Fruit fly (Drosophila melanogaster) whole organism: ENCODE measurements around the gene CG2975.

Experiments used
- CG8478 ChIP-seq: fragments of >200 bp; optimal IDR thresholded peaks from 2 replicates; lab custom pipeline; 2018; ENCODE audit warnings: inconsistent platforms
- Dll ChIP-seq: fragments of >200 bp; optimal IDR thresholded peaks from 2 replicates; lab custom pipeline; 2017
- pan ChIP-seq: fragments of >200 bp; optimal IDR thresholded peaks from 2 replicates; lab custom pipeline; 2017
- psq ChIP-seq: fragments of >200 bp; optimal IDR thresholded peaks from 2 replicates; lab custom pipeline; 2017
- usp ChIP-seq: fragments of >200 bp; optimal IDR thresholded peaks from 2 replicates; lab custom pipeline; 2017; ENCODE audit warnings: missing biosample characterization, missing genetic modification characterization, mixed read lengths

dm6 chr2L:2872309-2872932 is 32.5 kb downstream of the CG2975 start:
- TF ChIP-seq CG8478 (no peak), pan (no peak), usp (GFP tag; lab: Kevin White, UChicago) (no peak), psq (lab: Kevin White, UChicago) (no peak), Dll (lab: Kevin White, UChicago) (no peak)
